Fruit fly (Drosophila melanogaster) whole organism, embryonic: ENCODE data around the gene mof.
A peak's percentile ranks its signal among the peaks of the same experiment; 100 is the strongest.

Source experiments
- CG10979 ChIP-seq: fragments of 200-800 bp; sonication (Bioruptor generic); optimal IDR thresholded peaks from 2 replicates; lab custom pipeline; 2018; ENCODE audit warnings: missing biosample characterization, mild to moderate bottlenecking, missing genetic modification characterization, moderate library complexity
- CG11085 ChIP-seq: fragments of 200-800 bp; sonication (Bioruptor generic); IDR thresholded peaks from 2 replicates; pipeline ENCODE4 v1.3.6; 2022; ENCODE audit warnings: missing biosample characterization, missing genetic modification characterization
- CG11093 ChIP-seq: fragments of 200-800 bp; sonication (Bioruptor generic); IDR thresholded peaks from 3 replicates; pipeline ENCODE4 v1.3.6; 2022; ENCODE audit warnings: missing biosample characterization, missing genetic modification characterization
- CG11696 ChIP-seq: fragments of 200-800 bp; sonication (Bioruptor generic); IDR thresholded peaks from 2 replicates; pipeline ENCODE4 v1.3.6; 2022; ENCODE audit warnings: missing biosample characterization, missing genetic modification characterization
- CG12744 ChIP-seq: fragments of 200-800 bp; sonication (Bioruptor generic); optimal IDR thresholded peaks from 2 replicates; lab custom pipeline; 2016; ENCODE audit warnings: missing biosample characterization, missing genetic modification characterization
- CG12942 ChIP-seq: fragments of 200-800 bp; sonication (Bioruptor generic); optimal IDR thresholded peaks from 3 replicates; lab custom pipeline; 2016; ENCODE audit warnings: missing biosample characterization, missing genetic modification characterization
- CG13424 ChIP-seq: fragments of 200-800 bp; sonication (Bioruptor generic); optimal IDR thresholded peaks from 2 replicates; lab custom pipeline; 2019; ENCODE audit warnings: missing biosample characterization, mild to moderate bottlenecking, missing genetic modification characterization, moderate library complexity
- CG15601 ChIP-seq: fragments of 200-800 bp; sonication (Bioruptor generic); optimal IDR thresholded peaks from 3 replicates; lab custom pipeline; 2019; ENCODE audit warnings: missing biosample characterization, mild to moderate bottlenecking, missing genetic modification characterization, moderate library complexity
- CG1647 ChIP-seq: fragments of 200-800 bp; sonication (Bioruptor generic); optimal IDR thresholded peaks from 3 replicates; lab custom pipeline; 2016; ENCODE audit warnings: missing biosample characterization, missing genetic modification characterization
- CG2712 ChIP-seq: fragments of 200-800 bp; optimal IDR thresholded peaks from 3 replicates; lab custom pipeline; 2019; ENCODE audit warnings: missing biosample characterization, mild to moderate bottlenecking, missing genetic modification characterization, moderate library complexity
- CG34422 ChIP-seq: fragments of 200-800 bp; sonication (Bioruptor generic); IDR thresholded peaks from 3 replicates; pipeline ENCODE4 v1.3.6; 2022; ENCODE audit warnings: missing biosample characterization, missing genetic modification characterization
- CG4360 ChIP-seq: fragments of 200-800 bp; sonication (Bioruptor generic); IDR thresholded peaks from 2 replicates; pipeline ENCODE4 v1.3.6; 2022; ENCODE audit warnings: missing biosample characterization, missing genetic modification characterization
- CG5180 ChIP-seq: fragments of 200-800 bp; sonication (Bioruptor generic); optimal IDR thresholded peaks from 3 replicates; lab custom pipeline; 2017; ENCODE audit warnings: missing biosample characterization, missing genetic modification characterization, mild to moderate bottlenecking, moderate library complexity, missing genetic modification reagents
- CG6254 ChIP-seq: fragments of 200-800 bp; sonication (Bioruptor generic); optimal IDR thresholded peaks from 3 replicates; lab custom pipeline; 2017; ENCODE audit warnings: mild to moderate bottlenecking, missing biosample characterization, missing genetic modification reagents, missing genetic modification characterization
- CG6791 ChIP-seq: fragments of 200-800 bp; sonication (Bioruptor generic); IDR thresholded peaks from 3 replicates; pipeline ENCODE4 v1.3.6; 2022; ENCODE audit warnings: missing biosample characterization, missing genetic modification characterization; ENCODE audit not compliant: partially characterized antibody
- CG6854 ChIP-seq: fragments of 200-800 bp; sonication (Bioruptor generic); optimal IDR thresholded peaks from 3 replicates; lab custom pipeline; 2017; ENCODE audit warnings: missing biosample characterization, mild to moderate bottlenecking, missing genetic modification characterization
- CG9437 ChIP-seq: fragments of 200-800 bp; sonication (Bioruptor generic); optimal IDR thresholded peaks from 2 replicates; lab custom pipeline; 2018; ENCODE audit warnings: missing biosample characterization, mild to moderate bottlenecking, missing genetic modification characterization
- CG9797 ChIP-seq: fragments of 200-800 bp; sonication (Bioruptor generic); optimal IDR thresholded peaks from 3 replicates; lab custom pipeline; 2018; ENCODE audit warnings: missing biosample characterization, mild to moderate bottlenecking, missing genetic modification characterization
- Deaf1 ChIP-seq: fragments of 200-800 bp; optimal IDR thresholded peaks from 3 replicates; lab custom pipeline; 2019; ENCODE audit warnings: missing biosample characterization, mild to moderate bottlenecking, missing genetic modification characterization, moderate library complexity
- E2f2 ChIP-seq: fragments of 200-800 bp; sonication (Bioruptor generic); IDR thresholded peaks from 2 replicates; pipeline ENCODE4 v1.3.6; 2022; ENCODE audit warnings: missing biosample characterization, missing genetic modification characterization
- ERR ChIP-seq: fragments of 200-800 bp; sonication (Bioruptor generic); optimal IDR thresholded peaks from 2 replicates; lab custom pipeline; 2016; ENCODE audit warnings: missing biosample characterization, missing genetic modification characterization
- HHEX ChIP-seq: fragments of 200-800 bp; sonication (Bioruptor generic); optimal IDR thresholded peaks from 3 replicates; lab custom pipeline; 2017; ENCODE audit warnings: missing biosample characterization, mild to moderate bottlenecking, missing genetic modification characterization, missing genetic modification reagents
- Hr39 ChIP-seq: fragments of >200 bp; optimal IDR thresholded peaks from 2 replicates; lab custom pipeline; 2017
- MBD-R2 ChIP-seq: fragments of 200-800 bp; sonication (Bioruptor generic); IDR thresholded peaks from 2 replicates; pipeline ENCODE4 v1.3.6; 2022; ENCODE audit warnings: missing biosample characterization, missing genetic modification characterization
- NK7.1 ChIP-seq: fragments of 200-800 bp; sonication (Bioruptor generic); optimal IDR thresholded peaks from 3 replicates; lab custom pipeline; 2016; ENCODE audit warnings: missing biosample characterization, missing genetic modification characterization
- Ravus ChIP-seq: fragments of 200-800 bp; sonication (Bioruptor generic); IDR thresholded peaks from 2 replicates; pipeline ENCODE4 v1.3.6; 2022; ENCODE audit warnings: missing biosample characterization, missing genetic modification characterization
- Stat92E ChIP-seq, 3 experiments: fragments of >200 bp in 2 of 3; fragments of 200-800 bp in 1 of 3; sonication (Bioruptor generic) in 1 of 3; optimal IDR thresholded peaks; 2 replicates each; lab custom pipeline; 2017 to 2019; ENCODE audit warnings: missing biosample characterization in 3 of 3, missing genetic modification characterization in 3 of 3, mild to moderate bottlenecking in 1 of 3, moderate library complexity in 1 of 3
- TFAM ChIP-seq: fragments of 200-800 bp; sonication (Bioruptor generic); optimal IDR thresholded peaks from 2 replicates; lab custom pipeline; 2017; ENCODE audit warnings: missing biosample characterization, missing genetic modification characterization, inconsistent platforms
- abd-A ChIP-seq: fragments of 200-800 bp; sonication (Bioruptor generic); optimal IDR thresholded peaks from 3 replicates; lab custom pipeline; 2019; ENCODE audit warnings: missing biosample characterization, mild to moderate bottlenecking, missing genetic modification characterization, moderate library complexity
- ac ChIP-seq: fragments of 200-800 bp; sonication (Bioruptor generic); optimal IDR thresholded peaks from 3 replicates; lab custom pipeline; 2017; ENCODE audit warnings: missing biosample characterization, mild to moderate bottlenecking, missing genetic modification characterization
- bcd ChIP-seq: fragments of 200-800 bp; sonication (Bioruptor generic); optimal IDR thresholded peaks from 2 replicates; lab custom pipeline; 2017; ENCODE audit warnings: missing biosample characterization, mild to moderate bottlenecking, missing genetic modification characterization
- danr ChIP-seq: fragments of 200-800 bp; sonication (Bioruptor generic); IDR thresholded peaks from 2 replicates; pipeline ENCODE4 v1.3.6; 2022; ENCODE audit warnings: missing biosample characterization, missing genetic modification characterization
- en ChIP-seq: fragments of 200-800 bp; sonication (Bioruptor generic); optimal IDR thresholded peaks from 2 replicates; lab custom pipeline; 2016; ENCODE audit warnings: missing biosample characterization, missing genetic modification characterization
- eyg ChIP-seq: fragments of 200-800 bp; sonication (Bioruptor generic); optimal IDR thresholded peaks from 3 replicates; lab custom pipeline; 2016; ENCODE audit warnings: missing biosample characterization, missing genetic modification characterization
- fd102C ChIP-seq: fragments of 200-800 bp; sonication (Bioruptor generic); optimal IDR thresholded peaks from 2 replicates; lab custom pipeline; 2018; ENCODE audit warnings: missing biosample characterization, mild to moderate bottlenecking, missing genetic modification characterization, moderate library complexity
- gce ChIP-seq: fragments of 200-800 bp; sonication (Bioruptor generic); IDR thresholded peaks from 3 replicates; pipeline ENCODE4 v1.3.6; 2022; ENCODE audit warnings: missing biosample characterization, missing genetic modification characterization
- gfzf ChIP-seq: fragments of 200-800 bp; sonication (Bioruptor generic); optimal IDR thresholded peaks from 2 replicates; lab custom pipeline; 2016; ENCODE audit warnings: missing biosample characterization, mild to moderate bottlenecking, missing genetic modification characterization, moderate library complexity
- grau ChIP-seq: fragments of 200-800 bp; optimal IDR thresholded peaks from 3 replicates; lab custom pipeline; 2019; ENCODE audit warnings: missing biosample characterization, mild to moderate bottlenecking, missing genetic modification characterization, moderate library complexity
- ind ChIP-seq: fragments of 200-800 bp; sonication (Bioruptor generic); optimal IDR thresholded peaks from 3 replicates; lab custom pipeline; 2016; ENCODE audit warnings: missing biosample characterization, missing genetic modification characterization
- lola ChIP-seq, 3 experiments: fragments of >200 bp in 2 of 3; fragments of 200-800 bp in 1 of 3; sonication (Bioruptor generic) in 1 of 3; optimal IDR thresholded peaks; 2 replicates each; lab custom pipeline; 2017 to 2019; ENCODE audit warnings: missing biosample characterization in 3 of 3, missing genetic modification characterization in 3 of 3, mild to moderate bottlenecking in 1 of 3, moderate library complexity in 1 of 3
- mld ChIP-seq: fragments of 200-800 bp; sonication (Bioruptor generic); IDR thresholded peaks from 3 replicates; pipeline ENCODE4 v1.3.6; 2022; ENCODE audit warnings: missing biosample characterization, missing genetic modification characterization; ENCODE audit not compliant: partially characterized antibody
- onecut ChIP-seq: fragments of 200-800 bp; sonication (Bioruptor generic); IDR thresholded peaks from 2 replicates; pipeline ENCODE4 v1.3.6; 2022; ENCODE audit warnings: missing biosample characterization, missing genetic modification characterization
- otp ChIP-seq: fragments of 200-800 bp; sonication (Bioruptor generic); IDR thresholded peaks from 3 replicates; pipeline ENCODE4, ENCODE4 v1.3.6; 2022; ENCODE audit warnings: missing biosample characterization, missing genetic modification characterization
- pum ChIP-seq: fragments of 200-800 bp; sonication (Bioruptor generic); optimal IDR thresholded peaks from 2 replicates; lab custom pipeline; 2016; ENCODE audit warnings: missing biosample characterization, missing genetic modification characterization
- row ChIP-seq: fragments of 200-800 bp; sonication (Bioruptor generic); IDR thresholded peaks from 3 replicates; pipeline ENCODE4 v1.3.6; 2022; ENCODE audit warnings: missing biosample characterization, missing genetic modification characterization
- scrt ChIP-seq: fragments of 200-800 bp; sonication (Bioruptor generic); optimal IDR thresholded peaks from 2 replicates; lab custom pipeline; 2018; ENCODE audit warnings: missing biosample characterization, mild to moderate bottlenecking, missing genetic modification characterization, moderate library complexity
- tap ChIP-seq: fragments of 200-800 bp; optimal IDR thresholded peaks from 3 replicates; lab custom pipeline; 2019; ENCODE audit warnings: missing biosample characterization, mild to moderate bottlenecking, missing genetic modification characterization, moderate library complexity
- tio ChIP-seq: fragments of 200-800 bp; sonication (Bioruptor generic); optimal IDR thresholded peaks from 2 replicates; lab custom pipeline; 2017; ENCODE audit warnings: missing biosample characterization, missing genetic modification characterization, inconsistent platforms
- trem ChIP-seq: fragments of 200-800 bp; optimal IDR thresholded peaks from 3 replicates; lab custom pipeline; 2019; ENCODE audit warnings: missing biosample characterization, mild to moderate bottlenecking, missing genetic modification characterization, moderate library complexity
- tup ChIP-seq: fragments of 200-800 bp; sonication (Bioruptor generic); optimal IDR thresholded peaks from 2 replicates; lab custom pipeline; 2016; ENCODE audit warnings: missing biosample characterization, mild to moderate bottlenecking, missing genetic modification characterization, moderate library complexity
- tx ChIP-seq: fragments of 200-800 bp; sonication (Bioruptor generic); optimal IDR thresholded peaks from 2 replicates; lab custom pipeline; 2016; ENCODE audit warnings: missing biosample characterization, missing genetic modification characterization

Gene mof

dm6 chrX:5847544-5847943 lies 29.1 kb downstream of the mof start (continued):
- TF ChIP-seq tap (tag; lab: Kevin White, UChicago) (no peak), grau (tag; lab: Kevin White, UChicago) (peak; percentile 37), row (GFP tag; lab: Robert Waterston, UW) (peak; percentile 64), abd-A (peak; percentile 54), CG34422 (GFP tag; lab: Robert Waterston, UW) (no peak), mld (GFP tag; lab: Robert Waterston, UW) (no peak), otp (GFP tag; lab: Robert Waterston, UW) (no peak), CG9797 (GFP tag; lab: Kevin White, UChicago) (no peak), gce (no peak), onecut (GFP tag; lab: Robert Waterston, UW) (peak; percentile 18; the same call in 1 of the 2 replicates), en (GFP tag; lab: Kevin White, UChicago) (no peak), ac (GFP tag; lab: Kevin White, UChicago) (no peak), TFAM (GFP tag; lab: Kevin White, UChicago) (no peak), fd102C (GFP tag; lab: Kevin White, UChicago) (no peak), tio (GFP tag; lab: Kevin White, UChicago) (no peak), CG11085 (GFP tag; lab: Robert Waterston, UW) (0 out of 2 replicates have a peak, but pooled peaks have one; percentile 25), CG5180 (GFP tag; lab: Kevin White, UChicago) (no peak), CG12744 (GFP tag; lab: Kevin White, UChicago) (no peak), trem (tag; lab: Kevin White, UChicago) (no peak), CG6854 (no peak), ind (peak; percentile 6), CG11093 (no peak), eyg (GFP tag; lab: Kevin White, UChicago) (no peak), HHEX (GFP tag; lab: Kevin White, UChicago) (no peak), tx (GFP tag; lab: Kevin White, UChicago) (no peak), bcd (peak; percentile 25), lola (GFP tag; optimal IDR thresholded peaks at IDR 0.05; lab: Kevin White, UChicago) (no peak), CG13424 (tag; lab: Kevin White, UChicago) (peak; percentile 16), pum (GFP tag; lab: Kevin White, UChicago) (no peak), gfzf (GFP tag; lab: Kevin White, UChicago) (no peak), CG12942 (GFP tag; lab: Kevin White, UChicago) (no peak), CG1647 (no peak), CG9437 (GFP tag; lab: Kevin White, UChicago) (no peak), MBD-R2 (GFP tag; lab: Robert Waterston, UW) (0 out of 2 replicates have a peak, but pooled peaks have one; percentile 12), scrt (GFP tag; lab: Kevin White, UChicago) (no peak), CG4360 (GFP tag; lab: Robert Waterston, UW) (no peak), ERR (GFP tag; lab: Kevin White, UChicago) (no peak), tup (GFP tag; lab: Kevin White, UChicago) (no peak), Ravus (GFP tag; lab: Robert Waterston, UW) (no peak), CG11696 (GFP tag; lab: Robert Waterston, UW) (no peak), CG15601 (no peak), CG10979 (tag; lab: Kevin White, UChicago) (no peak), Stat92E (GFP tag; optimal IDR thresholded peaks at IDR 0.05; lab: Kevin White, UChicago) (no peak), danr (GFP tag; lab: Robert Waterston, UW) (no peak), E2f2 (GFP tag; lab: Robert Waterston, UW) (0 out of 2 replicates have a peak, but pooled peaks have one; percentile 8), CG6254 (GFP tag; lab: Kevin White, UChicago) (no peak), Deaf1 (no peak), Hr39 (no peak), CG6791 (GFP tag; lab: Robert Waterston, UW) (no peak), NK7.1 (GFP tag; lab: Kevin White, UChicago) (no peak), CG2712 (tag; lab: Kevin White, UChicago) (no peak)
